Fruit fly (Drosophila melanogaster): Measurements from ENCODE around the gene CG5292.

The CG5292 gene

dm6 chr3R:17120165-17120564 lies 31.5 kb upstream of the CG5292 start, which contains the start of gene CG34278:
TSS of gene CG34278 (plus strand) at chr3R:17120465.
- no peak for TF ChIP-seq sage (GFP tag; optimal IDR thresholded peaks at IDR 0.05)

dm6 chr3R:17121277-17121676 lies 30.4 kb upstream of the CG5292 start, which contains the start of gene CG42779:
TSS of gene CG42779 (plus strand) at chr3R:17121577.
- TF ChIP-seq Myc (optimal IDR thresholded peaks at IDR 0.05) (no peak), Mio (GFP tag; optimal IDR thresholded peaks at IDR 0.05) (no peak), HLH106 (tag; optimal IDR thresholded peaks at IDR 0.05) (no peak), sage (GFP tag; optimal IDR thresholded peaks at IDR 0.05) (no peak), CrebA (GFP tag; optimal IDR thresholded peaks at IDR 0.05; ENCODE audit: borderline replicate concordance) (no peak), rgr (GFP tag; optimal IDR thresholded peaks at IDR 0.05) (no peak)

dm6 chr3R:17122796-17123504 lies 28.7 kb upstream of the CG5292 start:
- TF ChIP-seq brk (GFP tag; optimal IDR thresholded peaks at IDR 0.05) (no peak), Mio (GFP tag; optimal IDR thresholded peaks at IDR 0.05) (no peak), CG9705 (GFP tag; optimal IDR thresholded peaks at IDR 0.05) (no peak), Jra (GFP tag; optimal IDR thresholded peaks at IDR 0.05) (no peak), h (GFP tag; optimal IDR thresholded peaks at IDR 0.05) (peak; percentile 26), Hr78 (GFP tag; optimal IDR thresholded peaks at IDR 0.05) (no peak), Myc (optimal IDR thresholded peaks at IDR 0.05) (no peak), Rel (GFP tag; optimal IDR thresholded peaks at IDR 0.05) (no peak), Rel (tag; optimal IDR thresholded peaks at IDR 0.05) (peak; percentile 24), pan (optimal IDR thresholded peaks at IDR 0.05) (no peak), dsf (GFP tag; optimal IDR thresholded peaks at IDR 0.05; ENCODE audit: borderline replicate concordance) (no peak), br (GFP tag; optimal IDR thresholded peaks at IDR 0.05) (no peak), N (GFP tag; optimal IDR thresholded peaks at IDR 0.05) (no peak), lola (GFP tag; optimal IDR thresholded peaks at IDR 0.05) (no peak), Abd-B (GFP tag; optimal IDR thresholded peaks at IDR 0.05) (no peak), fru (GFP tag; optimal IDR thresholded peaks at IDR 0.05) (peak; percentile 61), sage (GFP tag; optimal IDR thresholded peaks at IDR 0.05) (no peak), OdsH (GFP tag; optimal IDR thresholded peaks at IDR 0.05) (peak; percentile 61), usp (GFP tag; optimal IDR thresholded peaks at IDR 0.05) (no peak), CrebA (GFP tag; optimal IDR thresholded peaks at IDR 0.05; ENCODE audit: borderline replicate concordance) (no peak), sv (GFP tag; optimal IDR thresholded peaks at IDR 0.05) (no peak), CG32264 (GFP tag; optimal IDR thresholded peaks at IDR 0.05) (no peak), woc (GFP tag; optimal IDR thresholded peaks at IDR 0.05) (no peak), dmrt93B (GFP tag; optimal IDR thresholded peaks at IDR 0.05) (peak; percentile 40), GATAd (GFP tag; optimal IDR thresholded peaks at IDR 0.05) (no peak), dl (GFP tag; optimal IDR thresholded peaks at IDR 0.05; ENCODE audit: insufficient read depth in 1 of 2, partially characterized antibody in 2 of 2) (no peak), psq (GFP tag; optimal IDR thresholded peaks at IDR 0.05) (peak; percentile 60), Hnf4 (GFP tag; optimal IDR thresholded peaks at IDR 0.05) (no peak), Dif (GFP tag; optimal IDR thresholded peaks at IDR 0.05; ENCODE audit: partially characterized antibody) (no peak), foxo (GFP tag; optimal IDR thresholded peaks at IDR 0.05) (peak in 1 of 2 experiments; percentile 78), rgr (GFP tag; optimal IDR thresholded peaks at IDR 0.05) (peak; percentile 53), Dfd (GFP tag; optimal IDR thresholded peaks at IDR 0.05) (no peak), Sp1 (GFP tag; optimal IDR thresholded peaks at IDR 0.05) (peak; percentile 80), tai (GFP tag; optimal IDR thresholded peaks at IDR 0.05) (no peak), HLH106 (tag; optimal IDR thresholded peaks at IDR 0.05) (peak; percentile 86), ey (GFP tag; optimal IDR thresholded peaks at IDR 0.05) (peak; percentile 27), jim (GFP tag; optimal IDR thresholded peaks at IDR 0.05) (no peak), Vsx2 (GFP tag; optimal IDR thresholded peaks at IDR 0.05; ENCODE audit: partially characterized antibody) (no peak), Hr83 (GFP tag; optimal IDR thresholded peaks at IDR 0.05; ENCODE audit: poor library complexity, severe bottlenecking) (no peak)
